Worm (Caenorhabditis elegans): ENCODE data around the gene C07D8.5.
A peak's percentile ranks its signal among the peaks of the same experiment; 100 is the strongest.

ce11 chrX:7340915-7341559 is 2.8 kb upstream of the C07D8.5 start, which contains the start of gene C07D8.6:
- peak; percentile 66 for TF ChIP-seq W03F9.2 (tag; optimal IDR thresholded peaks at IDR 0.05)
- TF ChIP-seq dao-5 (tag; optimal IDR thresholded peaks at IDR 0.05): no peak
